Fruit fly (Drosophila melanogaster) whole organism, pupa: ENCODE results near the gene Cpr67Fa1.

ENCODE experiments used
- CG10348 ChIP-seq: fragments of 200-800 bp; sonication (Bioruptor generic); IDR thresholded peaks from 2 replicates; pipeline ENCODE4 v1.3.6; 2022; ENCODE audit warnings: missing biosample characterization, missing genetic modification characterization
- CG12605 ChIP-seq: fragments of 200-800 bp; sonication (Bioruptor generic); IDR thresholded peaks from 2 replicates; pipeline ENCODE4 v1.3.6; 2022; ENCODE audit warnings: missing biosample characterization, missing genetic modification characterization
- CG13204 ChIP-seq: fragments of 200-800 bp; sonication (Bioruptor generic); optimal IDR thresholded peaks from 2 replicates; lab custom pipeline; 2018; ENCODE audit warnings: missing biosample characterization, mild to moderate bottlenecking, missing genetic modification characterization, moderate library complexity
- CG14655 ChIP-seq: fragments of 200-800 bp; sonication (Bioruptor generic); optimal IDR thresholded peaks from 3 replicates; lab custom pipeline; 2017; ENCODE audit warnings: mild to moderate bottlenecking, missing biosample characterization, missing genetic modification reagents, missing genetic modification characterization
- CG15710 ChIP-seq: fragments of 200-800 bp; sonication (Bioruptor generic); optimal IDR thresholded peaks from 2 replicates; lab custom pipeline; 2018; ENCODE audit warnings: missing biosample characterization, mild to moderate bottlenecking, missing genetic modification characterization, moderate library complexity
- CG17806 ChIP-seq: fragments of 200-800 bp; sonication (Bioruptor generic); optimal IDR thresholded peaks from 2 replicates; lab custom pipeline; 2018; ENCODE audit warnings: missing biosample characterization, mild to moderate bottlenecking, missing genetic modification characterization, moderate library complexity
- CG32121 ChIP-seq: fragments of 200-800 bp; sonication (Bioruptor generic); IDR thresholded peaks from 2 replicates; pipeline ENCODE4 v1.3.6; 2022; ENCODE audit warnings: missing biosample characterization, missing genetic modification characterization
- CG34367 ChIP-seq: fragments of 200-800 bp; sonication (Bioruptor generic); optimal IDR thresholded peaks from 2 replicates; lab custom pipeline; 2018; ENCODE audit warnings: missing biosample characterization, mild to moderate bottlenecking, missing genetic modification characterization
- CG4496 ChIP-seq: fragments of 200-800 bp; sonication (Bioruptor generic); IDR thresholded peaks from 3 replicates; pipeline ENCODE4 v1.3.6; 2022; ENCODE audit warnings: missing biosample characterization, missing genetic modification characterization
- CG8159 ChIP-seq: fragments of 200-800 bp; sonication (Bioruptor generic); optimal IDR thresholded peaks from 3 replicates; lab custom pipeline; 2018; ENCODE audit warnings: missing biosample characterization, mild to moderate bottlenecking, missing genetic modification characterization, moderate library complexity
- CG8301 ChIP-seq: fragments of 200-800 bp; sonication (Bioruptor generic); optimal IDR thresholded peaks from 2 replicates; lab custom pipeline; 2018; ENCODE audit warnings: missing biosample characterization, mild to moderate bottlenecking, missing genetic modification characterization
- CG9948 ChIP-seq: fragments of 200-800 bp; sonication (Bioruptor generic); optimal IDR thresholded peaks from 2 replicates; lab custom pipeline; 2018; ENCODE audit warnings: missing biosample characterization, mild to moderate bottlenecking, missing genetic modification characterization, moderate library complexity
- D1 ChIP-seq: fragments of 200-800 bp; sonication (Bioruptor generic); optimal IDR thresholded peaks from 2 replicates; lab custom pipeline; 2018; ENCODE audit warnings: missing biosample characterization, mild to moderate bottlenecking, missing genetic modification characterization, moderate library complexity
- EcR ChIP-seq: fragments of 200-800 bp; sonication (Bioruptor generic); optimal IDR thresholded peaks from 3 replicates; lab custom pipeline; 2019; ENCODE audit warnings: missing biosample characterization, missing genetic modification characterization, mild to moderate bottlenecking, moderate library complexity, missing genetic modification reagents
- Ets98B ChIP-seq: fragments of 200-800 bp; sonication (Bioruptor generic); IDR thresholded peaks from 2 replicates; pipeline ENCODE4 v1.3.6; 2022; ENCODE audit warnings: missing biosample characterization, missing genetic modification characterization
- Pif1A ChIP-seq: fragments of 200-800 bp; sonication (Bioruptor generic); optimal IDR thresholded peaks from 3 replicates; lab custom pipeline; 2016; ENCODE audit warnings: missing biosample characterization, missing genetic modification characterization
- Pif1B ChIP-seq: fragments of 200-800 bp; sonication (Bioruptor generic); optimal IDR thresholded peaks from 3 replicates; lab custom pipeline; 2016; ENCODE audit warnings: missing biosample characterization, missing genetic modification characterization
- Snoo ChIP-seq: fragments of 200-800 bp; sonication (Bioruptor generic); optimal IDR thresholded peaks from 3 replicates; lab custom pipeline; 2017; ENCODE audit warnings: missing biosample characterization, mild to moderate bottlenecking, missing genetic modification characterization, inconsistent platforms
- fd96Ca ChIP-seq: fragments of 200-800 bp; sonication (Bioruptor generic); IDR thresholded peaks from 3 replicates; pipeline ENCODE4 v1.3.6; 2022; ENCODE audit warnings: missing biosample characterization, missing genetic modification characterization
- gl ChIP-seq: fragments of 200-800 bp; sonication (Bioruptor generic); optimal IDR thresholded peaks from 2 replicates; lab custom pipeline; 2018; ENCODE audit warnings: missing biosample characterization, mild to moderate bottlenecking, missing genetic modification characterization
- rn ChIP-seq: fragments of 200-800 bp; sonication (Bioruptor generic); IDR thresholded peaks from 2 replicates; pipeline ENCODE4 v1.3.6; 2022; ENCODE audit warnings: missing biosample characterization, missing genetic modification characterization

The Cpr67Fa1 gene

dm6 chr3L:10851107-10851762 lies 38.6 kb upstream of the Cpr67Fa1 start:
- TF ChIP-seq CG15710 (tag; lab: Kevin White, UChicago) (no peak), fd96Ca (GFP tag; lab: Robert Waterston, UW) (0 out of 3 replicates have a peak, but pooled peaks have one; percentile 21), gl (tag; lab: Kevin White, UChicago) (peak; percentile 23), Snoo (tag; lab: Kevin White, UChicago) (no peak), CG8159 (tag; lab: Kevin White, UChicago) (no peak), CG14655 (no peak), D1 (no peak), Ets98B (GFP tag; lab: Robert Waterston, UW) (no peak), EcR (GFP tag; lab: Kevin White, UChicago) (peak; percentile 91), CG13204 (GFP tag; lab: Kevin White, UChicago) (peak; percentile 14)
- TF ChIP-seq, all 21 proteins: peak for 4

- no peak for TF ChIP-seq rn (GFP tag; lab: Robert Waterston, UW)
- no peak for TF ChIP-seq CG12605
- no peak for TF ChIP-seq Pif1B (GFP tag; lab: Kevin White, UChicago)
- peak; percentile 8; the same call in 2 of the 3 replicates for TF ChIP-seq CG4496 (GFP tag; lab: Robert Waterston, UW)
- TF ChIP-seq gl (tag; lab: Kevin White, UChicago): no peak
- peak; percentile 63 for TF ChIP-seq CG34367
- TF ChIP-seq CG14655: peak; percentile 76
- no peak for TF ChIP-seq CG13204 (GFP tag; lab: Kevin White, UChicago)
- no peak for TF ChIP-seq Ets98B (GFP tag; lab: Robert Waterston, UW)
- peak; percentile 16 for TF ChIP-seq Pif1A (GFP tag; lab: Kevin White, UChicago)
- peak; percentile 72 for TF ChIP-seq CG17806
- peak; percentile 54 for TF ChIP-seq CG8301
- TF ChIP-seq CG15710 (tag; lab: Kevin White, UChicago): peak; percentile 72
- peak; percentile 73 for TF ChIP-seq Snoo (tag; lab: Kevin White, UChicago)
- peak; percentile 87 for TF ChIP-seq CG9948 (tag; lab: Kevin White, UChicago)
- no peak for TF ChIP-seq EcR (GFP tag; lab: Kevin White, UChicago)
- TF ChIP-seq D1: peak; percentile 91
- no peak for TF ChIP-seq CG32121
- TF ChIP-seq CG10348 (GFP tag; lab: Robert Waterston, UW): no peak
- TF ChIP-seq fd96Ca (GFP tag; lab: Robert Waterston, UW): no peak
- peak; percentile 89 for TF ChIP-seq CG8159 (tag; lab: Kevin White, UChicago)
Measured at dm6 chr3L:10851853-10852346, 37.9 kb upstream of the Cpr67Fa1 start.

DNA sequence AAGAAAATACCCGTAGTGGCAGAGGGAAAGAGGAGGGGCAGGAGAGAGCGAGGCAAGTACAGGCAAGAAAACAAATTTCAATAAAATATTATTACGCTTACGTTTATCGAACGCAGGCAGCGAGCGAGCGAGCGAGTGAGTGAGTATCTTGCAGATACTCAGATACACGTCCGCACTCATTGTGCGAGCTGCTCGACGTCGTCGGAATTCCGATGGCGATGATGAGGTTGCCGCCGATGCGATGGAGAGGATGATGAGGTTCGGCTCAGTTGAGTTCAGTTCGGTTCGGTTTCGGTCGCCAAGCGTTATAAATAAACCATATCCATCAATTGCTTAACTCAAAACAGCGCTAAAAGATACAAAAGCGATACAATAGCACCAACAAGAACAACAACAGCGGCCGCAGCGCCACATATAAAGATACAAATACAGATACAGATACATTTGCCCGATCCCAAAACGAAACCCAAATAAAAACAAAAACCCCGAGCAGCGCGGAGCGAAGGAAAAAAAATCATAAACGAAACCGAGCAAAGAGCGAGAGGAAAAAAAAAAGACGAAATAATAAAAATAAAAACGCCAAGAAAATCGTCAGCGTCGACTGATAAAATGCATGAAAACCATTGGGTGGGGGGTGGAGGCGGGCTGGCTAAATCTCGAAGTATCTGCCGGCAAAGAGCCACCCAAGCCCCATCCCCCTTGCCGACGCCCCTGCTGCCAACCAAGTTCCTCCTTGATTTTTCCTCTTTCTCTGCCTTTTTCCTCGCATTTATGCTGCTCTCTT lies 37.3 kb upstream of the Cpr67Fa1 start:
- TF ChIP-seq fd96Ca (GFP tag; lab: Robert Waterston, UW) (peak; percentile 94), Snoo (tag; lab: Kevin White, UChicago) (peak; percentile 92), Pif1A (GFP tag; lab: Kevin White, UChicago) (peak; percentile 97), CG12605 (peak; percentile 98), CG4496 (GFP tag; lab: Robert Waterston, UW) (peak; percentile 96), CG9948 (tag; lab: Kevin White, UChicago) (peak; percentile 87), CG32121 (peak; percentile 86), gl (tag; lab: Kevin White, UChicago) (peak; percentile 97), CG15710 (tag; lab: Kevin White, UChicago) (peak; percentile 93), rn (GFP tag; lab: Robert Waterston, UW) (peak; percentile 88), CG10348 (GFP tag; lab: Robert Waterston, UW) (peak; percentile 36; the same call in 1 of the 2 replicates), CG13204 (GFP tag; lab: Kevin White, UChicago) (peak; percentile 96), Pif1B (GFP tag; lab: Kevin White, UChicago) (peak; percentile 97), CG14655 (peak; percentile 95), CG8301 (peak; percentile 84), CG17806 (peak; percentile 85), Ets98B (GFP tag; lab: Robert Waterston, UW) (peak; percentile 96), D1 (peak; percentile 53), EcR (GFP tag; lab: Kevin White, UChicago) (peak; percentile 67), CG34367 (peak; percentile 88), CG8159 (tag; lab: Kevin White, UChicago) (peak; percentile 93)

DNA sequence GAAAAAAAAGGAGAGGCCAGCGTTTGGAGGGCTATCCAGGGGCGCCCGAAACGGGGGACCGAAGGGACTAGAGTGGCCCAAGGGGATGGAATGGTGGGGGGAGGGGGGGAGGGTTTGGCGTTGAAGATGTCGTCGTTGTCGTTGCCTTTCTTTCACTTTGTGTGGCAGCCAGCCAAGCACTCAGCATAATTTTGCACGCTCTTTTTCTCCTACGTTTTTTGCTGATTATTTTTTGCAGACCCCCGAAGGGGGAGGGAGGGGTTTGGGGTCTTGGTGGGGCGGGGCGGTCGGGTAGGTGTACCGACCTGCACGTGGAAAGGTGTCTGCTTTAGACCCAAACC lies 36.7 kb upstream of the Cpr67Fa1 start:
- TF ChIP-seq EcR (GFP tag; lab: Kevin White, UChicago) (no peak), Ets98B (GFP tag; lab: Robert Waterston, UW) (no peak), CG9948 (tag; lab: Kevin White, UChicago) (no peak), CG32121 (no peak), CG14655 (peak; percentile 44), CG12605 (no peak; the same call in 1 of the 2 replicates), CG17806 (no peak), Snoo (tag; lab: Kevin White, UChicago) (no peak), Pif1B (GFP tag; lab: Kevin White, UChicago) (no peak), CG8301 (no peak), CG8159 (tag; lab: Kevin White, UChicago) (peak; percentile 27), gl (tag; lab: Kevin White, UChicago) (no peak), CG15710 (tag; lab: Kevin White, UChicago) (no peak), fd96Ca (GFP tag; lab: Robert Waterston, UW) (no peak), D1 (no peak), CG4496 (GFP tag; lab: Robert Waterston, UW) (no peak)

dm6 chr3L:10853618-10854017 lies 36.2 kb upstream of the Cpr67Fa1 start:
- TF ChIP-seq CG17806 (peak; percentile 16), Snoo (tag; lab: Kevin White, UChicago) (no peak), CG8159 (tag; lab: Kevin White, UChicago) (peak; percentile 28), CG12605 (no peak), fd96Ca (GFP tag; lab: Robert Waterston, UW) (no peak), CG14655 (peak; percentile 42), CG4496 (GFP tag; lab: Robert Waterston, UW) (no peak), CG9948 (tag; lab: Kevin White, UChicago) (peak; percentile 50), rn (GFP tag; lab: Robert Waterston, UW) (no peak)
- TF ChIP-seq, all 21 proteins: peak for 4
